Fruit fly (Drosophila melanogaster): ENCODE results near the gene osa.

The osa gene

DNA sequence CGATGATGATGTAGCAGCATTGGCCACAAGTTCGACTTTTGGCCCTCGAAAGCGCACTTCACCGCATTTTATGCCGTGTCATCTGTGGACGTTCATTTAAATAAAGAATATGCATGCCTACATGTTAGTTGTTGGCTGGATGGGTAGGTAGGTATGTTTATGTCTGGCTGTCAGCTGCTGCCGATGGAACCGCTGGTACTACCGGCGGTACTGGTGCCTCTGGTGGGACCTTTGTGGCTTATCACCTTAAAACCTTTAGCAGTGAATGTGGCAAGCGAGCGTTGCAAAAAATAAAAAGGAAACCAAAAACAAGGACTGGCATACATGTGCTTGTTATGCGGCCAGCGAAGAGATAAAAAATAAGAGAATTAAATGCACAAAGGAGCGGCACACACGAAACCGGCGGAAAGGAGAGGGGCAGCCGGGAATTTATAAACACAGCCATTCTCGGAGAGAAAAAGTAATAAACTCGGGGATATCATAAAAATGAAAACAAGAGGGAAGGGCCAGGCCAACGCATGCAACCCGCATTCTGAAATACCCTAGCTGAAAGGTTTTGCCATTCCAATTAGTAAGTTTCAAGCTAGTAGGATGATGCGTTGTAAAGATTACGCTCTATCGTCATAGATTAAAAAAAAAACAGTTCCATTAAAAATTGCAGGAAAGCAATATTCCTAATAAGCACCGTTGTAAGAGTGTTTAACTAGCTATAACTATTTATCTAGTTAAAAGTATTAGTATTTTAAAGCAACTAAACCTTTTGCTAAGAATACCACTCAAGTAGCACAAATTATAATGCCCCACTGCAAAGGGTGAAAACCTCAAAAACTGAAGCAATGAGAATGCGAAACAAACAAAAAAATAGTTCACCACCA is 15.9 kb downstream of the osa start:
- TF ChIP-seq noc (tag; optimal IDR thresholded peaks at IDR 0.05), result no peak

DNA sequence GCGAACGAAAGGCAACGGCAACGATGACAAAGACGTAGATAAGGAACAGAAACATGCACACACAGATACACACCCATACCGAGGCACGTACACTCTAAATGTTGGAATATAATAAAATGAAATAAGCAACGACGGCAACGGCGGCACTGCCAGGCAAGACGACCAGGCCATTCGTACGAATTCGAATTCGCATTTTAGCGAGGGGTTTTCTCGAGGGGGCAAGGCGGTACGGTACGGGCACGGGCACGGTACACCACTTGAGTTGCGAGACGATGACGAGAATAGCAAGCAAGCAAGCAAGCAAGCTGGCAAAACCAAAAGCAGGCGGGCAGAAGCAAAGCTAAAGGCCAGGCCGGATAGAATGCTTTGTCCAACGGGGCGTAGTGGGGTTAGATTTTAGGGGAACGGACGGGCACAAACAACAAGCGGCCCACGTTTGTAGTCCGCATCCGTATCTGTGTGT is 17.0 kb downstream of the osa start:
- peak; percentile 49 for TF ChIP-seq noc (tag; optimal IDR thresholded peaks at IDR 0.05)

DNA sequence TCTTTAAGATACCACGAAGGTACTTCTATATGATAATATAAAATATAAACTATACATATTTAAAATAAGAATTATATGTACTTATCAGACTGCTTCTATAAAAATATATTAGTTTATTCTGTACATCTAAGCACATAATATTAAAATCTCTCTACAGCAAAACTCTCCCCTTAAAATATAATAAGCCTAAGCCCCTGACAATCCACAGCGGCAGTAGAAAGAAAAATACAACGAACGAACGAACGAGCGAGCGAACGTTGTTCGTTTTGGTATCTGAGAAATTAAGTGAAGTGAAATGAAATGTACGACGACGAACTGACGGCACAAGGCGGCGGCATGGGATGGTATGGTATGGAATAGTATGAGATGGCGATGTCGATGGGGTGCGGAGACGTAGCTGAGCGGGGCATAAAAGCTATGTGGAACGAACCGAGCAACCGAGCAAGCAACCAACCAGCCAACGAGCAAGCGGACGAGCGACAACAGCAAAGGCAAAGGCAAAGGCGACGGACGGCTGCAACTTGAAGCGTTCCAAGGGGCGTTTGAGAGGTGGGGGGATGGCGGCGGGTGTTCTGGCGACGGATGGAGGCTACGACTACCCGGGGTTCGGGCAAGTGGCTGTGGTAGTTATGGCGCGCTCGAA is 17.5 kb downstream of the osa start:
- TF ChIP-seq noc (tag; optimal IDR thresholded peaks at IDR 0.05), result peak; percentile 99

DNA sequence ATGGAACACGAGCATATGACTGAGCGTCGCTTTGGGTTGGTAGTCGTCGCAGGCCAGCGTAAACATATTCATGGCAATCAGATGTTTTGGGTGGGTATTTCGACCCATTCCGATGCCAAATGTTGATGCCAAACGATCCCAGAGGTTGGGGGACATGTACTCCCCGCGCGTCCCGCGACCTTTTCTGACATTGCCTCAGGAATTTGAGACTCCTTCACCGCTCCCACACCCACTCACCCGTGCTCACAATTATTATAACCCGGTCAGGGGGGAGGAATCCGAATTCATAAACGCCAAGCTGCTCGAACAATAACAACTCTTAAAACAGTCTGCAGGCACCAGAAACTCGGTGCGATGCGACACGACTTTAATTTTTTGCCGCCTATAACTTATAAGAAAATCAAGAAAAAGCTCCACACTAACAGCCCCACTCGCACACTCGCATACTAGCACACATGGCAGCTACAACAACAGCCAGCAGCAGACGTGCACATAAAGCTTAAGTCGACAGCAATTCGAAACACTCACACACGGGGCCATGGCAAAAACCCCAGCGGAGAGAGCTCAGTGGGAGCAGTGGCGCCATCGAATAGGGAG is 18.2 kb downstream of the osa start:
- TF ChIP-seq noc (tag; optimal IDR thresholded peaks at IDR 0.05), result no peak

DNA sequence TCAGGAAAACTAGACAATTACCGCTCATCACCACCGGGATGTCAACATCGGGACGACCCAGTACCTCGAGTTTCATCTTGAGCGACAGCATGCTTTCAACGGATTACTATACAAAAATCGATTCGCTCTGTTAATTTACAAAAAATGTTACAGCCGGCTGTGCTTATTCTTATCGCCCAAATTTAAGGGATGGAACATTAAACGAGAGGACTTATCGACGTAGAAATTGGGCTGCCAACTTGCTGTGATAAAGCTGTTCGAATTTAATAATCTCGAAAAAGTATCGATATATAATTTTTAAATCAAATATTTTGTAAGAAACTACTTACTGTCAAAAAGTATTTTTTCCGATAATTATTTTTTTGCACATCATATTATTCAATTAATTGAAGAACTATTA is 31.3 kb downstream of the osa start, which contains the start of gene CG31249:
TSS of gene CG31249 (minus strand) at position 197 of the 400 bp plus-strand sequence.
- TF ChIP-seq noc (tag; optimal IDR thresholded peaks at IDR 0.05), result no peak

DNA sequence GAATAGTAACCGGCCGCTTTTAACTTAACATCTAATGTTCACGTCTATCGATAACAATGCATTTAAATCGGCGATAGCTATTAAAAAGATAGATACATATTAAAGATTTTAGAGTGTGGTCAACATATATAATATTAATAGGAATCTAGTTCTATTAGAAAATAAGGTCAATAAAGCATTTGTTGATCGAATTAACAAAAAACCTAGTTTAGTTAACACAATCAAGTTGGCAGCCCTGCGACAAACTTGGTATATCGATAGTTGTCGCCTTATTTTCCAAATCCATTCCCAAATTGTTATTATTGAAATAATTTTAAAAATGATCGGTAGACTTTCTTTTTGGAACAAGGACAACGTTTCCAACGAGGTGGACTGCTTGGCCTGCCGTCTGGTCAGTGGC is 33.3 kb downstream of the osa start, which contains the start of the genes CG31251 and CG31360:
TSS of gene CG31251 (minus strand) at position 62 of the 400 bp plus-strand sequence.
TSS of gene CG31360 (plus strand) at position 244 of the 400 bp plus-strand sequence.
- no peak for TF ChIP-seq noc (tag; optimal IDR thresholded peaks at IDR 0.05)

DNA sequence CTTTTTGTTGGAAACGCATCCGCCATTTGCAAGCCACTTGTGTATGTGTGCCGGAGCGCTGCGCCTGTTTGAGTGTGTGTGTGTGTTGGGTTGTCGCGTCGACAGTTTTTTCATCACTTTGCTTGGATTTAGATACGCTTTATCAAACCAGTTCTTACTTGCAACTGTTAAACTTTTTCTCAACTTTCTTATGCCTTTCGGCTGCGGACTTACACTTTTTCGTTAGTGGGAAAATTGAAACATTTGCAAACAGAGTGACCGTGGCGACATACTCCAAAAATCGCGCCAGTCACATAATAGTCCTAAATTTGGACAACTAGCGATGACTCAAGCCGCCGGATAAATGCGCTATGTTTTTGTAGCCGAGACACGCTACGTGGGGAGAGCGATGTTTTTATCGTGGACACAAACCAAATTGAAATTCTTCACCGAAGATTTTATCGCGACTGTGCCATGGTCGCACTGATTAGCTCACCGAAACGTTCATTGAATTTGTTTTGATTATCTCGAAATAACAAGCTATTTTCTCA is 35.8 kb downstream of the osa start, which contains the start of the genes alt and CG7655:
TSS of gene alt (minus strand) at position 272 of the 530 bp plus-strand sequence.
TSS of gene CG7655 (plus strand) at position 426 of the 530 bp plus-strand sequence.
- TF ChIP-seq noc (tag; optimal IDR thresholded peaks at IDR 0.05), result no peak

DNA sequence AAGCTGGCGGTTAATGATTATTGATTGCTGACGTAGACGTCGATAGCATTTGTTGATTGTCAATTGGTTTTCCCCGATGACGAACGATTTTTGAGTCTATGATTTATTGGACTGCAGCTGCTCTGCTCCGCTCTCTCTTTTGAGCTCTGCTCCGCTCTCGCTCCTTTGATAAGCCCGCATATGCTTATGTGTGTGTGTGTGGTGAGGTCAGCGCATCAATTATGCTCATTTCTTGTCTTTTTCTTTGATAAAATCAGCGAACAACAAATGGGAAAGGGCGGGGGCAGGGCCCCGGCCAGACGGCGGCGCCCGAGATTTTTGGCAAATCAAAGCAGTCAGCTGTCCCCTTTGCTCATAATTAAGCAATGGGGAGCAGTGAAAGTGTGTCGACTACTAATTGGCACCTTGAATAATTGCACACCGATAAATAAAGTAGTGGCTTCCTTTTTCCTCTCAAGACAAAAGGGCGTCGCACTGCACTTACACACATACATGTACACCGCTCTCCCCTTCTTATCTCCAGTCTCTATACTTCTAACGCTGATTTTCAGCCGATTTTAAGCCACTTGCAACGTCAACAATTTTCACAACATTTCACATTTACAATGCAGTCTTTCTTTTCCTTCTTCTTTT is 36.4 kb downstream of the osa start:
- TF ChIP-seq noc (tag; optimal IDR thresholded peaks at IDR 0.05), result no peak

DNA sequence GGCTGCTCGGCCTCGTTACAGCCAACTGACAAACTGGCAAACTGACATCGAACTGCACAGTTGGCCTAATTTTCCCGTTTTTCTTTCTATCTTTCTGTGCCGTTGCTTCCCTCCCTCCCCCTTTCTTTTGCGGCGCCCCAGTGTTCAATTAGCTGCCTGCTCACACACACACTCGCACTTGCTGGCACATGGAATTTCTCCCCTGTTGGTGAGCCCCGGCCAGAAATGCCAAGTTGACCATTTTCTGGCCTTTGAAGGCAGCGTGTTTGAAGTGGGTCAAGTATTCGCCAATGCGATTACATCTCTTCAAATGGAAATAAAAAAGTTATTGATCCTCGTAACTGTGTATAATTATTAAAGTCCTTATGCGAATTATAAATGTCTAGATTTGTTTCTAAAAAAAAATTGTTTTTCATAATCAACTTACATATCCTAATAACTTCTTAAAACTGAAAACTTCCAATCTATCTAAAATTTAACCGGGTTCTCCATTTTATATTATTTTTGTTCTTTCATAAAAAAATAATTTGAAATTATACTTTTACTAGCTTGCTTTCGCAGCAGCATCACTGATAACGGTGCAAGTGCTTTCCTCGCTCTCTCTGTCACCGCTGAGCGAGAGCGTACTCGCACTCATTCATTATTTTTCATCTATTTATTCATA is 37.4 kb downstream of the osa start:
- peak; percentile 48 for TF ChIP-seq noc (tag; optimal IDR thresholded peaks at IDR 0.05)

DNA sequence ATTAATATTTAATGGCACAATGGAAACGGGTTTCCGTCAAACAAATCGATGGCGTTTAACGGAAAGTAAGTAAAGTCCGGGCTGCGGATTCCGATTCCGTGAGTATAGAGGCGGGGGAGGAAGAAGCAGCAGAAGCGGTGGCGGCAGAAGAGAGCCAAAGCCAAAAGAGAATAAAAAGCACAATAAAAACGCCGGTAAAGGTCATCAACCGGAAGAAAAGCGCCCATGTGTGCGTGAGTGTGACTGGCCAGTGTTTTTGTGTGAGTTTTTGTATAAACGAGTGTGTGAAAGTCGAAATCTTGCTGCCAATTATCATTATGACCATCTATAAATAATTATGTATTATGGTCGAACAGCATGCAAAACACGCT is 37.9 kb downstream of the osa start:
- no peak for TF ChIP-seq noc (tag; optimal IDR thresholded peaks at IDR 0.05)

DNA sequence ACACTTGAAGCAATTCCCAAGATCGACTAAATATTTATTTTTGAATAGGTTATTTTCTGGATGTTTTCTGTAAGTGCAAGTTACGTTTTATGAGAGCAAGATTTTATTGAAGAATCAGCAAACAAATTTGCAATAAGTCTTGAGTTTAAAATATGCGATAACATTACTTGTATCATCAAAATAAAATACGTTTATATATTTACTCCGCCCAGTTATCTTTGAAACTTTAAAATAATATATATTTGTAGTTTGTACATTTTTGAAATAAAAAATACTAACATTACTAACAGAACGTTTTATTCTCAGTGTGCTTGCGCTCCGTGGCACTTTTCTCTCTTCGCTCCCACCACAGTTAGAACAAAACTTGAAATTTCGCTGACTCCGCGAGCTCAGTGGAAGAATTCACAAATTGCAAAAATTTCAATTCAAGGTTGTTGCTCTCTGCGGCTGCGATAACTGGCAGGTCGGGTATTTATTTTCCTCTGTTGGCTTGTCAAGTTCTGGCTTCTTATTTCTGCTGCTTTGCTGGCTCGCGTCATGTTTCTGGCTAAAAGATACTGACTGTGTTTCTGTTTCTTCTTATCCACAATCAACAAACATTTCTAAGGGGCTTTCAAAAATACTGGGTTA is 38.7 kb downstream of the osa start:
- peak; percentile 94 for TF ChIP-seq noc (tag; optimal IDR thresholded peaks at IDR 0.05)

DNA sequence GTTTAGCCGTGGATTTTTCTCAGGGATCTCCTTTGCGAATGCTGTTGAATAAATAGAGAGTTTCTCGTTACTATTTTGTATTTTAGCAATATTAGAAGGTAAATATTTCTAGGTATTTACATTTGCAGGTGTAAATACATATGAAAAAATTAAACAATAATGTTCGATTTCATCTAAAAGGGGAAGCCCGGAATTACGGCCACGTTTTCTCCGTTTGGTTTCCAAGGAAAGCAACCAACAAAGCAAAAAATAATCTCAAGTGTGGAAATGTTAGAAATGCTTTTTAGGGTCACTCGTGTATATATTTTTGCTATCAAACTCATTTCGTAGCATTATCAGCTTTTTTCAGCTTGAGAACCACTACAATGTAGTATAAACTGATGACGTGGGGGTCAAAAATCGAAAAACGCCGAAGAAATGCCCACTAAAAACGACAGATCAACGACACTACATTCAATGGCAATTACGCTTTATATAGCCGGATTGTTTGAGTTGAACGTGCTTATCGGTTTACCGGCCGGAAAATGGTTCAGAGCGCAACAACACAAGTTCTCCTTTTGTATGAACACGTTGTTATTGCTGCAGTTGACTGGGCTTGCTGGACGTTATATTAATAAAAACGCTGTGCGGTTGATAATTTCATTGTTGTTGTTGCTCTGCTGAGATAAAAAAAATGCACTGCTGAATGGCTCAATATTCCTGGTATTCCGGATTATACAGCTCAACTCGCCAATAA is 39.8 kb downstream of the osa start:
- no peak for TF ChIP-seq noc (tag; optimal IDR thresholded peaks at IDR 0.05)

DNA sequence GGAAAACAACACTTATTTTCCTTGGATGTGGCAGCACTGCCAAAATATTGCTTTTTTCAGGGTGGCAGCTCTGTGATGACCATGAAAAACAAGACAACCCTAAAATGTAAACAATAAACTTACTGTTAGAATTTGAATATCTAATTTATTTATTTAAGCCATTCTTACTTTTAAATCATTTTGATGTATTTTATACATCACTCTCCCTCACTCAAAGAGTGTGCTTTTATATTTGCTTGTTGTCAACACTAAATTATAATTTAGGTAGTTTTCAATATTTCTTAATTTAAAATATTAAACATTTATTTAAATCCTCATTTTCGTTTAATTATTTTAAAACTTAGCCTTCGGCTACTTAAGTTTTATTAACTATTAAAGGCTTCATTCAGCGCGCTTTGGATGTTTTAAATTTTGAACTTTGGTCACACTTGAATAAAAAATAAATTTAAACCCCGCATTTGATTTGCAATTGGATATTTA is 47.3 kb downstream of the osa start, which contains the start of the genes CG7523 and Mps1:
TSS of gene CG7523 (minus strand) at position 39 of the 480 bp plus-strand sequence.
TSS of gene Mps1 (plus strand) at position 415 of the 480 bp plus-strand sequence.
- no peak for TF ChIP-seq noc (tag; optimal IDR thresholded peaks at IDR 0.05)
